Fruit fly (Drosophila melanogaster) whole organism, embryonic: ENCODE measurements around the gene CG3529.

Source experiments
- Abd-B ChIP-seq: fragments of 200-800 bp; sonication (Bioruptor generic); optimal IDR thresholded peaks from 2 replicates; lab custom pipeline; 2018; ENCODE audit warnings: missing biosample characterization, mild to moderate bottlenecking, missing genetic modification characterization, moderate library complexity
- Atf6 ChIP-seq: fragments of 200-800 bp; sonication (Bioruptor generic); IDR thresholded peaks from 2 replicates; pipeline ENCODE4 v1.3.6; 2022; ENCODE audit warnings: missing biosample characterization, missing genetic modification characterization
- CG10431 ChIP-seq: fragments of 200-800 bp; sonication (Bioruptor generic); optimal IDR thresholded peaks from 3 replicates; lab custom pipeline; 2018; ENCODE audit warnings: missing biosample characterization, mild to moderate bottlenecking, missing genetic modification characterization
- CG1233 ChIP-seq: fragments of 200-800 bp; sonication (Bioruptor generic); optimal IDR thresholded peaks from 4 replicates; lab custom pipeline; 2018; ENCODE audit warnings: missing biosample characterization, mild to moderate bottlenecking, missing genetic modification characterization
- CG12942 ChIP-seq: fragments of 200-800 bp; sonication (Bioruptor generic); optimal IDR thresholded peaks from 3 replicates; lab custom pipeline; 2016; ENCODE audit warnings: missing biosample characterization, missing genetic modification characterization
- CG13123 ChIP-seq: fragments of 200-800 bp; sonication (Bioruptor generic); optimal IDR thresholded peaks from 2 replicates; lab custom pipeline; 2016; ENCODE audit warnings: missing biosample characterization, missing genetic modification characterization
- CG13894 ChIP-seq: fragments of 200-800 bp; sonication (Bioruptor generic); optimal IDR thresholded peaks from 3 replicates; lab custom pipeline; 2018; ENCODE audit warnings: missing biosample characterization, mild to moderate bottlenecking, missing genetic modification characterization, moderate library complexity
- CG1529 ChIP-seq: fragments of 200-800 bp; sonication (Bioruptor generic); optimal IDR thresholded peaks from 3 replicates; lab custom pipeline; 2018; ENCODE audit warnings: missing biosample characterization, missing genetic modification characterization
- CG15601 ChIP-seq: fragments of 200-800 bp; sonication (Bioruptor generic); optimal IDR thresholded peaks from 3 replicates; lab custom pipeline; 2019; ENCODE audit warnings: missing biosample characterization, mild to moderate bottlenecking, missing genetic modification characterization, moderate library complexity
- CG18476 ChIP-seq: fragments of 200-800 bp; sonication (Bioruptor generic); optimal IDR thresholded peaks from 2 replicates; lab custom pipeline; 2016; ENCODE audit warnings: missing biosample characterization, mild to moderate bottlenecking, missing genetic modification characterization
- CG18599 ChIP-seq: fragments of 200-800 bp; sonication (Bioruptor generic); optimal IDR thresholded peaks from 3 replicates; lab custom pipeline; 2017; ENCODE audit warnings: missing biosample characterization, missing genetic modification characterization, mild to moderate bottlenecking, moderate library complexity, missing genetic modification reagents
- CG2202 ChIP-seq: fragments of 200-800 bp; sonication (Bioruptor generic); optimal IDR thresholded peaks from 2 replicates; lab custom pipeline; 2018; ENCODE audit warnings: missing biosample characterization, mild to moderate bottlenecking, missing genetic modification characterization
- CG31365 ChIP-seq: fragments of 200-800 bp; sonication (Bioruptor generic); optimal IDR thresholded peaks from 2 replicates; lab custom pipeline; 2018; ENCODE audit warnings: missing biosample characterization, mild to moderate bottlenecking, missing genetic modification characterization
- CG3847 ChIP-seq: fragments of 200-800 bp; sonication (Bioruptor generic); IDR thresholded peaks from 2 replicates; pipeline ENCODE4 v1.3.6; 2022; ENCODE audit warnings: missing biosample characterization, missing genetic modification characterization
- CG4282 ChIP-seq: fragments of 200-800 bp; sonication (Bioruptor generic); optimal IDR thresholded peaks from 2 replicates; lab custom pipeline; 2016; ENCODE audit warnings: missing biosample characterization, missing genetic modification characterization
- CG4404 ChIP-seq: fragments of 200-800 bp; sonication (Bioruptor generic); IDR thresholded peaks from 2 replicates; pipeline ENCODE4 v1.3.6; 2022; ENCODE audit warnings: missing biosample characterization, missing genetic modification characterization
- CG7745 ChIP-seq: fragments of 200-800 bp; sonication (Bioruptor generic); optimal IDR thresholded peaks from 2 replicates; lab custom pipeline; 2018; ENCODE audit warnings: missing biosample characterization, mild to moderate bottlenecking, missing genetic modification characterization, moderate library complexity
- CG7928 ChIP-seq: fragments of 200-800 bp; sonication (Bioruptor generic); optimal IDR thresholded peaks from 2 replicates; lab custom pipeline; 2017; ENCODE audit warnings: missing biosample characterization, mild to moderate bottlenecking, missing genetic modification characterization
- Camta ChIP-seq: fragments of 200-800 bp; sonication (Bioruptor generic); optimal IDR thresholded peaks from 2 replicates; lab custom pipeline; 2016; ENCODE audit warnings: missing biosample characterization, missing genetic modification characterization
- Doc3 ChIP-seq: fragments of 200-800 bp; sonication (Bioruptor generic); IDR thresholded peaks from 3 replicates; pipeline ENCODE4 v1.3.6; 2022; ENCODE audit warnings: missing biosample characterization, missing genetic modification characterization; ENCODE audit not compliant: partially characterized antibody
- GATAe ChIP-seq: fragments of 200-800 bp; sonication (Bioruptor generic); conservative IDR thresholded peaks from 2 replicates; pipeline ENCODE4 v1.3.6; 2022; ENCODE audit warnings: missing biosample characterization, missing genetic modification characterization
- Hey ChIP-seq: fragments of 200-800 bp; sonication (Bioruptor generic); optimal IDR thresholded peaks from 3 replicates; lab custom pipeline; 2018; ENCODE audit warnings: missing biosample characterization, mild to moderate bottlenecking, missing genetic modification characterization
- HmgD ChIP-seq: fragments of 200-800 bp; sonication (Bioruptor generic); optimal IDR thresholded peaks from 3 replicates; lab custom pipeline; 2016; ENCODE audit warnings: missing biosample characterization, missing genetic modification characterization
- Mrtf ChIP-seq: fragments of 200-800 bp; sonication (Bioruptor generic); IDR thresholded peaks from 3 replicates; pipeline ENCODE4 v1.3.6; 2022; ENCODE audit warnings: missing biosample characterization, missing genetic modification characterization
- Opbp ChIP-seq: fragments of 200-800 bp; sonication (Bioruptor generic); IDR thresholded peaks from 3 replicates; pipeline ENCODE4 v1.3.6; 2022; ENCODE audit warnings: missing biosample characterization, missing genetic modification characterization; ENCODE audit not compliant: partially characterized antibody
- Ptx1 ChIP-seq: fragments of 200-800 bp; sonication (Bioruptor generic); IDR thresholded peaks from 2 replicates; pipeline ENCODE4 v1.3.6; 2022; ENCODE audit warnings: missing biosample characterization, missing genetic modification characterization
- Sry-δ ChIP-seq: fragments of 200-800 bp; sonication (Bioruptor generic); optimal IDR thresholded peaks from 2 replicates; lab custom pipeline; 2016; ENCODE audit warnings: missing biosample characterization, missing genetic modification characterization
- Vsx1 ChIP-seq: fragments of 200-800 bp; sonication (Bioruptor generic); optimal IDR thresholded peaks from 2 replicates; lab custom pipeline; 2017; ENCODE audit warnings: missing biosample characterization, mild to moderate bottlenecking, missing genetic modification characterization, missing genetic modification reagents
- br ChIP-seq: fragments of >200 bp; optimal IDR thresholded peaks from 2 replicates; lab custom pipeline; 2017
- btn ChIP-seq: fragments of 200-800 bp; sonication (Bioruptor generic); optimal IDR thresholded peaks from 2 replicates; lab custom pipeline; 2016; ENCODE audit warnings: missing biosample characterization, missing genetic modification characterization
- croc ChIP-seq: fragments of 200-800 bp; sonication (Bioruptor generic); conservative IDR thresholded peaks from 3 replicates; pipeline ENCODE4 v1.3.6; 2022; ENCODE audit warnings: missing biosample characterization, missing genetic modification characterization
- cwo ChIP-seq: fragments of 200-800 bp; sonication (Bioruptor generic); optimal IDR thresholded peaks from 3 replicates; lab custom pipeline; 2017; ENCODE audit warnings: missing biosample characterization, missing genetic modification characterization, mild to moderate bottlenecking, moderate library complexity, missing genetic modification reagents
- dm ChIP-seq: fragments of 200-800 bp; sonication (Bioruptor generic); optimal IDR thresholded peaks from 3 replicates; lab custom pipeline; 2016; ENCODE audit warnings: missing biosample characterization, missing genetic modification characterization
- dmrt99B ChIP-seq: fragments of 200-800 bp; sonication (Bioruptor generic); optimal IDR thresholded peaks from 2 replicates; lab custom pipeline; 2018; ENCODE audit warnings: missing biosample characterization, mild to moderate bottlenecking, missing genetic modification characterization, moderate library complexity
- eyg ChIP-seq: fragments of 200-800 bp; sonication (Bioruptor generic); optimal IDR thresholded peaks from 3 replicates; lab custom pipeline; 2016; ENCODE audit warnings: missing biosample characterization, missing genetic modification characterization
- fd64A ChIP-seq: fragments of 200-800 bp; sonication (Bioruptor generic); optimal IDR thresholded peaks from 3 replicates; lab custom pipeline; 2018; ENCODE audit warnings: missing biosample characterization, mild to moderate bottlenecking, missing genetic modification characterization
- ham ChIP-seq: fragments of 200-800 bp; sonication (Bioruptor generic); IDR thresholded peaks from 2 replicates; pipeline ENCODE4 v1.3.6; 2022; ENCODE audit warnings: missing biosample characterization, missing genetic modification characterization
- her ChIP-seq: fragments of 200-800 bp; sonication (Bioruptor generic); optimal IDR thresholded peaks from 2 replicates; lab custom pipeline; 2016; ENCODE audit warnings: missing biosample characterization, missing genetic modification characterization
- hkb ChIP-seq, 2 experiments: fragments of 200-800 bp in 1 of 2; fragments of >200 bp in 1 of 2; sonication (Bioruptor generic) in 1 of 2; IDR thresholded peaks in 1 of 2; optimal IDR thresholded peaks in 1 of 2; 2 replicates each; pipeline versions ENCODE4 v1.3.6 to Lab custom; 2017 to 2022; ENCODE audit warnings: missing biosample characterization in 1 of 2, missing genetic modification characterization in 1 of 2
- inv ChIP-seq: fragments of 200-800 bp; sonication (Bioruptor generic); IDR thresholded peaks from 2 replicates; pipeline ENCODE4 v1.3.6; 2022; ENCODE audit warnings: missing biosample characterization, missing genetic modification characterization; ENCODE audit not compliant: partially characterized antibody
- jumu ChIP-seq: fragments of 200-800 bp; sonication (Bioruptor generic); optimal IDR thresholded peaks from 3 replicates; lab custom pipeline; 2016; ENCODE audit warnings: missing biosample characterization, missing genetic modification characterization
- mld ChIP-seq: fragments of 200-800 bp; sonication (Bioruptor generic); IDR thresholded peaks from 3 replicates; pipeline ENCODE4 v1.3.6; 2022; ENCODE audit warnings: missing biosample characterization, missing genetic modification characterization; ENCODE audit not compliant: partially characterized antibody
- pita ChIP-seq: fragments of 200-800 bp; sonication (Bioruptor generic); optimal IDR thresholded peaks from 2 replicates; lab custom pipeline; 2017; ENCODE audit warnings: missing biosample characterization, mild to moderate bottlenecking, missing genetic modification characterization
- row ChIP-seq: fragments of 200-800 bp; sonication (Bioruptor generic); IDR thresholded peaks from 3 replicates; pipeline ENCODE4 v1.3.6; 2022; ENCODE audit warnings: missing biosample characterization, missing genetic modification characterization
- sc ChIP-seq, 3 experiments: fragments of >200 bp in 2 of 3; fragments of 200-800 bp in 1 of 3; sonication (Bioruptor generic) in 1 of 3; optimal IDR thresholded peaks; 2 replicates in 2 of 3; 3 replicates in 1 of 3; lab custom pipeline; 2017; ENCODE audit warnings: mild to moderate bottlenecking in 1 of 3, missing biosample characterization in 1 of 3, missing genetic modification characterization in 1 of 3, missing genetic modification reagents in 1 of 3
- stc ChIP-seq: fragments of 200-800 bp; sonication (Bioruptor generic); IDR thresholded peaks from 2 replicates; pipeline ENCODE4 v1.3.6; 2022; ENCODE audit warnings: missing biosample characterization, missing genetic modification characterization
- sug ChIP-seq: fragments of 200-800 bp; optimal IDR thresholded peaks from 2 replicates; lab custom pipeline; 2019; ENCODE audit warnings: missing biosample characterization, mild to moderate bottlenecking, missing genetic modification characterization, moderate library complexity
- tll ChIP-seq, 2 experiments: fragments of 200-800 bp in 1 of 2; fragments of >200 bp in 1 of 2; sonication (Bioruptor generic) in 1 of 2; optimal IDR thresholded peaks; 2 replicates each; lab custom pipeline; 2017 to 2019; ENCODE audit warnings: missing biosample characterization in 2 of 2, missing genetic modification characterization in 2 of 2, mild to moderate bottlenecking in 1 of 2, moderate library complexity in 1 of 2
- zen ChIP-seq: fragments of 200-800 bp; sonication (Bioruptor generic); optimal IDR thresholded peaks from 3 replicates; lab custom pipeline; 2018; ENCODE audit warnings: missing biosample characterization, mild to moderate bottlenecking, missing genetic modification characterization, moderate library complexity

The CG3529 gene

DNA sequence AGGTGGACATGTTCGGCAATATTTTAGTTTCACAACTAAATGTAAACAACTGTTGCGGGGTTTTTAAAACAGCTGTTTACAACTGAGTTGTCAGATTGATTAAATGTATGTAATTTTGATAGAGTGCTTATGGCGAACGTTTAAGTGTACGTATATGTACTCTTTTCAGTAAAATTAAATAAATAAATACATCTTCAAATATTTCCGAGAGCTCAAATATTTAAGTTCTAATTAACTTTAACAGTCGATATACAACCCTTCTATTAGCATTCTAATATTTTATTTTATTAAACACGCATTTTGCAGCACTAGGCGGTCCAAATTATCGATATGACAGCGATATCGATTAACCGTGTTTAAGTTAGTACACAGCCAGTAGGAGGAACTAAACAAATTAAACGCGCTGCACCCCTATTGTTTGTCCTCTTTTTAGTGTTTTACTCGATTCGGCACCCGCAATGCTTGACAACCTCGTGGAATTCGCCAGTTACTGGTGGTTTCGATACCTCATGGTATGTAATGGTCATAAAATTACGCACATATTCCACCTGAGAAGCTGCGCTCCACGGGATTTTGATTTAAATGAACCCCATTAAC lies 5.0 kb downstream of the CG3529 start, which contains the start of the genes CG3448 and ghi (continued):
- TF ChIP-seq br (no peak), hkb (optimal IDR thresholded peaks at IDR 0.05; lab: Kevin White, UChicago) (no peak), hkb (GFP tag; IDR thresholded peaks at IDR 0.05; lab: Robert Waterston, UW) (peak; percentile 58), btn (GFP tag; lab: Kevin White, UChicago) (no peak), CG12942 (no peak), Atf6 (GFP tag; lab: Robert Waterston, UW) (no peak), pita (GFP tag; lab: Kevin White, UChicago) (no peak), Doc3 (peak; percentile 65; the same call in 2 of the 3 replicates), dmrt99B (tag; lab: Kevin White, UChicago) (peak; percentile 69), croc (no peak), dm (GFP tag; lab: Kevin White, UChicago) (peak; percentile 15), Opbp (peak; percentile 75; the same call in 2 of the 3 replicates), GATAe (GFP tag; lab: Robert Waterston, UW) (no peak), CG31365 (no peak), Ptx1 (GFP tag; lab: Robert Waterston, UW) (peak; percentile 58), Vsx1 (GFP tag; lab: Kevin White, UChicago) (peak; percentile 87), sug (tag; lab: Kevin White, UChicago) (peak; percentile 23), CG4282 (GFP tag; lab: Kevin White, UChicago) (no peak), CG7745 (tag; lab: Kevin White, UChicago) (no peak), her (GFP tag; lab: Kevin White, UChicago) (no peak), Sry-δ (GFP tag; lab: Kevin White, UChicago) (peak; percentile 63), CG18476 (GFP tag; lab: Kevin White, UChicago) (peak; percentile 73), inv (GFP tag; lab: Robert Waterston, UW) (peak; percentile 48; the same call in 1 of the 2 replicates), CG4404 (peak; percentile 49; the same call in 1 of the 2 replicates), sc (optimal IDR thresholded peaks at IDR 0.05; lab: Kevin White, UChicago) (no peak), sc (GFP tag; optimal IDR thresholded peaks at IDR 0.05; lab: Kevin White, UChicago) (no peak), CG13894 (tag; lab: Kevin White, UChicago) (peak; percentile 78), CG1233 (GFP tag; lab: Kevin White, UChicago) (peak; percentile 69), Mrtf (GFP tag; lab: Robert Waterston, UW) (no peak), CG3847 (peak; percentile 49; the same call in 1 of the 2 replicates), row (GFP tag; lab: Robert Waterston, UW) (peak; percentile 57; the same call in 2 of the 3 replicates), fd64A (no peak), Abd-B (GFP tag; lab: Kevin White, UChicago) (peak; percentile 73), CG13123 (GFP tag; lab: Kevin White, UChicago) (no peak), ham (GFP tag; lab: Robert Waterston, UW) (no peak), jumu (peak; percentile 17), eyg (GFP tag; lab: Kevin White, UChicago) (no peak), CG7928 (GFP tag; lab: Kevin White, UChicago) (no peak), tll (GFP tag; optimal IDR thresholded peaks at IDR 0.05; lab: Kevin White, UChicago) (no peak), CG18599 (GFP tag; lab: Kevin White, UChicago) (peak; percentile 81), zen (tag; lab: Kevin White, UChicago) (peak; percentile 73), CG10431 (GFP tag; lab: Kevin White, UChicago) (no peak), CG1529 (GFP tag; lab: Kevin White, UChicago) (no peak), CG15601 (peak; percentile 45), stc (GFP tag; lab: Robert Waterston, UW) (peak; percentile 58), cwo (peak; percentile 41), Hey (no peak), Camta (GFP tag; lab: Kevin White, UChicago) (peak; percentile 17), mld (GFP tag; lab: Robert Waterston, UW) (no peak), CG2202 (no peak), HmgD (GFP tag; lab: Kevin White, UChicago) (no peak)
